Fruit fly (Drosophila melanogaster) whole organism, adult: Measurements from ENCODE around the gene CG6179.

Experiments used
- CG11617 ChIP-seq: fragments of 200-800 bp; sonication (Bioruptor generic); optimal IDR thresholded peaks from 2 replicates; lab custom pipeline; 2017; ENCODE audit warnings: mild to moderate bottlenecking, missing biosample characterization, missing genetic modification reagents, missing genetic modification characterization
- CG12768 ChIP-seq: fragments of 200-800 bp; sonication (Bioruptor generic); optimal IDR thresholded peaks from 2 replicates; lab custom pipeline; 2017; ENCODE audit warnings: missing biosample characterization, missing genetic modification characterization, mild to moderate bottlenecking, moderate library complexity, missing genetic modification reagents
- CG14711 ChIP-seq: fragments of 200-800 bp; sonication (Bioruptor generic); optimal IDR thresholded peaks from 2 replicates; lab custom pipeline; 2018; ENCODE audit warnings: missing biosample characterization, mild to moderate bottlenecking, missing genetic modification characterization, moderate library complexity
- CG1620 ChIP-seq: fragments of 200-800 bp; sonication (Bioruptor generic); optimal IDR thresholded peaks from 2 replicates; lab custom pipeline; 2016; ENCODE audit warnings: missing biosample characterization, missing genetic modification characterization
- CG33017 ChIP-seq: fragments of 200-800 bp; sonication (Bioruptor generic); optimal IDR thresholded peaks from 2 replicates; lab custom pipeline; 2018; ENCODE audit warnings: missing biosample characterization, mild to moderate bottlenecking, missing genetic modification characterization, moderate library complexity
- CG5204 ChIP-seq: fragments of 200-800 bp; sonication (Bioruptor generic); optimal IDR thresholded peaks from 2 replicates; lab custom pipeline; 2016; ENCODE audit warnings: missing biosample characterization, missing genetic modification characterization
- CG7045 ChIP-seq: fragments of 200-800 bp; sonication (Bioruptor generic); optimal IDR thresholded peaks from 2 replicates; lab custom pipeline; 2017; ENCODE audit warnings: missing biosample characterization, mild to moderate bottlenecking, missing genetic modification characterization
- CG7101 ChIP-seq: fragments of 200-800 bp; sonication (Bioruptor generic); optimal IDR thresholded peaks from 2 replicates; lab custom pipeline; 2018; ENCODE audit warnings: missing biosample characterization, mild to moderate bottlenecking, missing genetic modification characterization, moderate library complexity
- Clk ChIP-seq: fragments of 200-800 bp; sonication (Bioruptor generic); optimal IDR thresholded peaks from 2 replicates; lab custom pipeline; 2017; ENCODE audit warnings: missing biosample characterization, missing genetic modification characterization
- Crg-1 ChIP-seq: fragments of 200-800 bp; sonication (Bioruptor generic); optimal IDR thresholded peaks from 2 replicates; lab custom pipeline; 2016; ENCODE audit warnings: missing biosample characterization, missing genetic modification characterization
- Hr96 ChIP-seq: fragments of 200-800 bp; sonication (Bioruptor generic); optimal IDR thresholded peaks from 2 replicates; lab custom pipeline; 2016; ENCODE audit warnings: missing biosample characterization, missing genetic modification characterization
- Mnt ChIP-seq: fragments of 200-800 bp; sonication (Bioruptor generic); optimal IDR thresholded peaks from 2 replicates; lab custom pipeline; 2016; ENCODE audit warnings: missing biosample characterization, mild to moderate bottlenecking, missing genetic modification characterization
- bab1 ChIP-seq: fragments of 200-800 bp; sonication (Bioruptor generic); optimal IDR thresholded peaks from 3 replicates; lab custom pipeline; 2019; ENCODE audit warnings: missing biosample characterization, mild to moderate bottlenecking, missing genetic modification characterization, moderate library complexity
- cic ChIP-seq: fragments of 200-800 bp; sonication (Bioruptor generic); optimal IDR thresholded peaks from 2 replicates; lab custom pipeline; 2017; ENCODE audit warnings: missing biosample characterization, mild to moderate bottlenecking, missing genetic modification characterization, moderate library complexity
- cnc ChIP-seq, 2 experiments: fragments of >200 bp; optimal IDR thresholded peaks; 2 replicates each; lab custom pipeline; 2017
- kay ChIP-seq: fragments of 200-800 bp; sonication (Bioruptor generic); peaks from one replicate; lab custom pipeline; 2016; ENCODE audit warnings: missing biosample characterization, missing genetic modification characterization, borderline replicate concordance
- ovo ChIP-seq: fragments of 200-800 bp; sonication (Bioruptor generic); optimal IDR thresholded peaks from 2 replicates; lab custom pipeline; 2016; ENCODE audit warnings: missing biosample characterization, missing genetic modification characterization
- pad ChIP-seq: fragments of 200-800 bp; sonication (Bioruptor generic); optimal IDR thresholded peaks from 3 replicates; lab custom pipeline; 2017; ENCODE audit warnings: missing biosample characterization, missing genetic modification characterization, mild to moderate bottlenecking, moderate library complexity, missing genetic modification reagents
- tj ChIP-seq: fragments of 200-800 bp; sonication (Bioruptor generic); optimal IDR thresholded peaks from 3 replicates; lab custom pipeline; 2017; ENCODE audit warnings: missing biosample characterization, mild to moderate bottlenecking, missing genetic modification characterization, moderate library complexity
- toe ChIP-seq: fragments of 200-800 bp; sonication (Bioruptor generic); optimal IDR thresholded peaks from 2 replicates; lab custom pipeline; 2016; ENCODE audit warnings: missing biosample characterization, missing genetic modification characterization

Gene CG6179

DNA sequence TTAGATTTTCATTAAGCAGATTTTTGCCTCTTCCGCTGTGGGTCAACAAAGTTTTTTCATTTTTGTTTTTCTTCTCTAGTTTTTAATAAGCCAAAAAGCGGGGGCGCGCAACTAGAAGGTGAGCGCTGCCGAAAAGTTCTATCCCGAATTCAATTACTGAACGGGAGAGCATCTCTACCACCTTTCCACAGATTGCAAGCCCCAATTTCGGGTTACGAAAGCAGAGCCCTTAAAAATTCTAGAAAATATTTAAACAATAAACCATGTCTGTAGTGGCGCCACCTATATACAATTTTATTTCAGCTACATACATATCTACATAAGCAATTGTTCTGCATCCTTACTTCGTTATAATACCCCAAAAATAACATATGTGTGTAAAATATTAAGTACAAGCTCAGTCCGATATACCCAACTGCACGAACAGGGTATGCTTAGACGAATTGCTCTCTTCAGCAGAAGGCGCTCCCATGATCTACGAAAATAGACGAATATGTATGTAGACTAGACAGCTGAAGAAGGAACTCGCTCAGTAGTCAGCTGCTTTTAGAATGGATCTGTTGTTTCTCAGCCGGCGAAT is 21.4 kb upstream of the CG6179 start, which contains the start of gene CG6106:
TSS of gene CG6106 (plus strand) at position 530 of the 580 bp plus-strand sequence.
- no peak for TF ChIP-seq cnc (optimal IDR thresholded peaks at IDR 0.05; lab: Kevin White, UChicago)
- TF ChIP-seq CG11617 (GFP tag; lab: Kevin White, UChicago): no peak
- no peak for TF ChIP-seq CG5204 (GFP tag; lab: Kevin White, UChicago)
- TF ChIP-seq ovo (GFP tag; lab: Kevin White, UChicago): no peak
- no peak for TF ChIP-seq CG33017 (tag; lab: Kevin White, UChicago)
- no peak for TF ChIP-seq CG12768 (GFP tag; lab: Kevin White, UChicago)
- no peak for TF ChIP-seq pad (GFP tag; lab: Kevin White, UChicago)
- no peak for TF ChIP-seq Mnt (GFP tag; lab: Kevin White, UChicago)
- no peak for TF ChIP-seq bab1 (GFP tag; lab: Kevin White, UChicago)
- no peak for TF ChIP-seq Hr96 (GFP tag; lab: Kevin White, UChicago)
- no peak for TF ChIP-seq cic (GFP tag; lab: Kevin White, UChicago)
- no peak for TF ChIP-seq CG14711
- TF ChIP-seq kay (GFP tag; lab: Kevin White, UChicago): no peak
- no peak for TF ChIP-seq Clk
- TF ChIP-seq CG7045 (GFP tag; lab: Kevin White, UChicago): no peak
- no peak for TF ChIP-seq toe

DNA sequence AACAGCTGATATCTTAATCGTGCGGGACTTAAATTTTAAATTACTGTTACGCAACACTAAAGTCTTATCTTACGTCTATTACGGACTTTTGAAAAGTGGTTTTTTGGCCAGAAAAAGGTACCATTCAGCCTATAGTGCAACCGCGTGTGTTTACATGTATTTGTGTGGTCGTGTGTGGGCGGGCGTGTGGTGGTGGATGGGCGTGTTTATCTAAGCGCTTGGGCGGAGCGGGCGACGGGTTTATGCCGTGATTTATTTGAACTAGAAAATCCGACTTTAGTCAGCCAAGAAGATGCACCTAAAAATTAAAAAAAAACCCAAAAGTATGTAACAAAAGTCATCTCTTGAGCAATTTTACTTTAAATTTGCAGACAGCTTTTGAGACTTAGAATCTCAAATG is 16.5 kb upstream of the CG6179 start:
- TF ChIP-seq bab1 (GFP tag; lab: Kevin White, UChicago) (no peak), CG11617 (GFP tag; lab: Kevin White, UChicago) (no peak), toe (no peak), CG12768 (GFP tag; lab: Kevin White, UChicago) (no peak), CG1620 (GFP tag; lab: Kevin White, UChicago) (no peak), ovo (GFP tag; lab: Kevin White, UChicago) (no peak), CG33017 (tag; lab: Kevin White, UChicago) (no peak), CG14711 (no peak), tj (GFP tag; lab: Kevin White, UChicago) (no peak), cic (GFP tag; lab: Kevin White, UChicago) (no peak), pad (GFP tag; lab: Kevin White, UChicago) (no peak), Mnt (GFP tag; lab: Kevin White, UChicago) (no peak), CG5204 (GFP tag; lab: Kevin White, UChicago) (no peak), cnc (optimal IDR thresholded peaks at IDR 0.05; lab: Kevin White, UChicago) (no peak), CG7101 (tag; lab: Kevin White, UChicago) (no peak), Hr96 (GFP tag; lab: Kevin White, UChicago) (no peak), Clk (no peak), Crg-1 (GFP tag; lab: Kevin White, UChicago) (no peak), kay (GFP tag; lab: Kevin White, UChicago) (no peak), CG7045 (GFP tag; lab: Kevin White, UChicago) (no peak)

DNA sequence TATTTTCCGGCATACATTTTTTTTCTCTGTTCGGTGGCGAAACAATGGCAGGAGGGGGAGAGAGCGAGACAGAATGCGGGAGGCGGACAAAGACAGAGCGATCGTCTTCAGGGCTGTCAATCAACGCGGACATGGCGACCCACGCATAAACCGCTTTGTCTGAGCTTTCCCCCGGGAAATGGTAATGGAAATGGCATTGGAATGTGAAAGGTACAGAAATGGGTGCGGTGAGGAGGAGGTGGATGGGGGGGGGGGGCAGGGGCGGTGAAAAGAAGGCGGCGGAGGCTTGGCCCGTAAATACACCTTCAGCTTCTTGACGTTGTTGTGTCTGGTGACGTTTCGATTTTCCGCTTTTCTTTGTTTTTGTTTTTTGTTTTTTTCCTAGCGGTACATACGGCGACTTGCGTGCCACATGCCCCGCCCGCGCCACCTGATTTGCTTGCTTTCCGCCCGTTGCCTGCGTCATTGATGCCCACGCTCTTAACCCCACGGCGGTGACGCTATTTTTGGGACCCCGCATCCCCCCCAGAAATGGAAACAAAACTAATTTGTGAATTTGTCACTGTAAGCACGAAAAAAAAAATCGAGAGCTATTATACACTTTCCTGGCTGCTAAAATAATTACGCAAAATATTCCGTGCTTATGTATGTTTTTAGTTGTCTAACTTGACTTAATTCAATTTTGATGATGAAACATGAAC is 15.7 kb upstream of the CG6179 start:
- no peak for TF ChIP-seq Crg-1 (GFP tag; lab: Kevin White, UChicago)
- TF ChIP-seq toe: no peak
- TF ChIP-seq cic (GFP tag; lab: Kevin White, UChicago): no peak
- TF ChIP-seq ovo (GFP tag; lab: Kevin White, UChicago): no peak
- no peak for TF ChIP-seq bab1 (GFP tag; lab: Kevin White, UChicago)
- no peak for TF ChIP-seq Clk
- TF ChIP-seq CG12768 (GFP tag; lab: Kevin White, UChicago): no peak
- no peak for TF ChIP-seq Mnt (GFP tag; lab: Kevin White, UChicago)
- TF ChIP-seq cnc (optimal IDR thresholded peaks at IDR 0.05; lab: Kevin White, UChicago): no peak
- no peak for TF ChIP-seq Hr96 (GFP tag; lab: Kevin White, UChicago)
- TF ChIP-seq CG1620 (GFP tag; lab: Kevin White, UChicago): no peak
- TF ChIP-seq pad (GFP tag; lab: Kevin White, UChicago): no peak

DNA sequence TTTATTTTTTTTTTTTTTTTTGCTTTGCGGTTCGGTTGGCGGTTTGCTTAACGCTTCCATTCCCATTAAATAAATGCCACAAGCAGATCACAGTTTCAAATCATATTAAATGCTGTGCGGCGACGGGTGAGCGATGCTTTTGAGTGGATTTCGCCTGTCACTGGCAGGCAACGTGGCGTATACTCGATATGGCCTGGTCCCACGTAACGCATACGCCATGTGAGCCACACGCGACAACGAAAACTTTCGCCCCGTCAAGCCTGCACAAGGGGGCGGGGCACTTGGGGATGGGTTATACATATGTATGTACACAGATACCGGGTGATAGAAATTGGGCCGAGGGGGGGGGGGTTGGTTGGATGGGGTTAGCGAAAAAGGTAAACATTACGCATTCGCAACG is 14.9 kb upstream of the CG6179 start:
- TF ChIP-seq bab1 (GFP tag; lab: Kevin White, UChicago): no peak
- TF ChIP-seq CG1620 (GFP tag; lab: Kevin White, UChicago): no peak
- no peak for TF ChIP-seq toe
- TF ChIP-seq CG7045 (GFP tag; lab: Kevin White, UChicago): no peak
- no peak for TF ChIP-seq Clk
- TF ChIP-seq cnc (optimal IDR thresholded peaks at IDR 0.05; lab: Kevin White, UChicago): no peak
- no peak for TF ChIP-seq Mnt (GFP tag; lab: Kevin White, UChicago)
- no peak for TF ChIP-seq Crg-1 (GFP tag; lab: Kevin White, UChicago)
- no peak for TF ChIP-seq CG12768 (GFP tag; lab: Kevin White, UChicago)
- no peak for TF ChIP-seq kay (GFP tag; lab: Kevin White, UChicago)
- TF ChIP-seq CG33017 (tag; lab: Kevin White, UChicago): no peak
- no peak for TF ChIP-seq CG11617 (GFP tag; lab: Kevin White, UChicago)
- no peak for TF ChIP-seq CG14711
- no peak for TF ChIP-seq CG5204 (GFP tag; lab: Kevin White, UChicago)
- no peak for TF ChIP-seq ovo (GFP tag; lab: Kevin White, UChicago)
- no peak for TF ChIP-seq Hr96 (GFP tag; lab: Kevin White, UChicago)
- TF ChIP-seq pad (GFP tag; lab: Kevin White, UChicago): no peak
- TF ChIP-seq tj (GFP tag; lab: Kevin White, UChicago): no peak
- no peak for TF ChIP-seq cic (GFP tag; lab: Kevin White, UChicago)
